Fruit fly (Drosophila melanogaster): ENCODE measurements around the gene Edem1.

Gene Edem1

DNA sequence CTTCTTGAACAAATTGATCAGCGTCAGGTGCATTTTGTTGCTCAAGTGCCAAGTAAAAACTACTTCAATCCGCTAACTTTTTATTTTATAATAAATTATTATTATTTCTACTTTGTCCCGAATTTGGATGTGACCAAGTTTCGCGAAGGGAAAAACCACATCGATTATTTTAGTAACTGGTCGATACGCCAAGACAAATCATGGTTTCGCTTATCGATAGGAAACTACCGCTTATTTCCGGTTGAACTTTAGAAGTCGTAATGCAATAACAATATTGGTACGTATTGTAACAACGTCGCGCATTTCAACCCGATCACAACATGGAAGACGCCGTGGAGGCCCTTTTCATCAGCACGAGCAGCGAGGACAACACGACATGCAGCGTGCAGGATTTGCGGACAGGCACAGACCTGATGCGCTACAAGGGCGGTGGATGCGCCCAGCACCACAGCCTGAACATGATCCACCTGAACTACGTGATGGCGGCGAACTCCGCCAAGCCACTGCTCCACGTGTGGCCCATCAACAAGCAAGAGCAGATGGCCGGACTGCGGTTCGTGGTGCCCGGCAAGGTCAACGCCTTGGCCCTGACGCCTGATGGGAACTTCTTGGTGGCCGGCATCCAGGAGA, 31.4 kb downstream of the Edem1 start, which contains the start of the genes CG14817 and CG14805 (continued):
- TF ChIP-seq cyc (GFP tag; optimal IDR thresholded peaks at IDR 0.05) (peak; percentile 45), CG6792 (GFP tag; optimal IDR thresholded peaks at IDR 0.05) (peak; percentile 40), CG10631 (GFP tag; optimal IDR thresholded peaks at IDR 0.05) (no peak), Eip93F (GFP tag; optimal IDR thresholded peaks at IDR 0.05) (no peak), Sox15 (GFP tag; optimal IDR thresholded peaks at IDR 0.05) (no peak), CG11294 (GFP tag; IDR thresholded peaks at IDR 0.05) (no peak), fkh (GFP tag; optimal IDR thresholded peaks at IDR 0.05) (no peak), CG34406 (GFP tag; optimal IDR thresholded peaks at IDR 0.05) (peak; percentile 71), achi (GFP tag; optimal IDR thresholded peaks at IDR 0.05) (no peak), net (GFP tag; optimal IDR thresholded peaks at IDR 0.05) (no peak), svp (GFP tag) (peak; percentile 71), Eip78C (GFP tag) (peak; percentile 88), esn (GFP tag; optimal IDR thresholded peaks at IDR 0.05) (peak; percentile 68), CG8632 (GFP tag; optimal IDR thresholded peaks at IDR 0.05) (no peak), dsx (GFP tag; optimal IDR thresholded peaks at IDR 0.05; ENCODE audit: poor library complexity, severe bottlenecking) (peak; percentile 68), lz (GFP tag; optimal IDR thresholded peaks at IDR 0.05) (peak; percentile 48), pdm3 (GFP tag; optimal IDR thresholded peaks at IDR 0.05) (no peak), CG1621 (tag; optimal IDR thresholded peaks at IDR 0.05) (peak; percentile 53)

dm6 chrX:1873515-1874126, 35.0 kb downstream of the Edem1 start, which contains the start of the genes Pgam5 and Vps26:
TSS of gene Pgam5 (minus strand) at chrX:1873565.
TSS of gene Vps26 (plus strand) at chrX:1873853.
- TF ChIP-seq CG3919 (GFP tag; optimal IDR thresholded peaks at IDR 0.05) (no peak), CG4318 (GFP tag; optimal IDR thresholded peaks at IDR 0.05) (no peak), Eip93F (GFP tag; optimal IDR thresholded peaks at IDR 0.05) (no peak), Eip78C (GFP tag) (peak; percentile 27), svp (GFP tag) (peak; percentile 76)

DNA sequence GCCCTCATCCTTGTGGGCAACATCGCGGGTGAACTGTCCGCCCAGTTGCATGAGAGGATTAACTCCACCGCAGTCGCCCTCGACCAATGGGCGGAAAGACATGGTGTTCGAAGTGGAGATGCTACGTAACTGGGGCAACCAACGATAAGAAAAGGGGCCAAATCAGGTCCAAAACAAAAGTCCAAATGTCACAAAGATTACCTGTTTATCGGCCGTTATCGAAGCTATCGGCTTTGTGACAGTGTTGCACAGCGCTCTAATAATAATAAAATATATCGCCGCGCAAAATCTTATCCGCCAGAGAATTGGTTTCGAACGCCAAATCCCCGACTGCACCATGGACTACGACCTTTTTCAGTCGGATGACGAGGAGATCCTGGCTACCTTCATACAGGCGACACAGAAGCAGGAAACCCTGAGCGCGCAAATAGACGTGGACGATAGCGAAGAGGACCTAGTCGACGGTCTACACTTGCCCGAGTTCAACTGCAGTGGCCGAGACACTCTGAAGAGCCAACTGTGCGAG, 40.0 kb downstream of the Edem1 start, which contains the start of the genes CG14803 and Pex5:
Gene CG14803, plus strand, starts transcription at position 285 of the 526 bp plus-strand sequence.
Gene Pex5, minus strand, starts transcription at position 476 of the 526 bp plus-strand sequence.
- TF ChIP-seq CG1621 (tag; optimal IDR thresholded peaks at IDR 0.05), result no peak
- no peak for TF ChIP-seq CG4318 (GFP tag; optimal IDR thresholded peaks at IDR 0.05)
- peak; percentile 20 for TF ChIP-seq esn (GFP tag; optimal IDR thresholded peaks at IDR 0.05)
- TF ChIP-seq svp (GFP tag), result peak; percentile 92
- TF ChIP-seq CG10631 (GFP tag; optimal IDR thresholded peaks at IDR 0.05), result no peak
- TF ChIP-seq Eip78C (GFP tag), result peak; percentile 26

dm6 chrX:1865673-1866072, 43.0 kb downstream of the Edem1 start, which contains the start of the genes Gcna and MED18:
TSS of gene Gcna (minus strand) at chrX:1865835.
TSS of gene MED18 (plus strand) at chrX:1865909.
- TF ChIP-seq CG6792 (GFP tag; optimal IDR thresholded peaks at IDR 0.05) (no peak), CG6854 (GFP tag; optimal IDR thresholded peaks at IDR 0.05) (no peak), svp (GFP tag) (no peak), CG8632 (GFP tag; optimal IDR thresholded peaks at IDR 0.05) (no peak), net (GFP tag; optimal IDR thresholded peaks at IDR 0.05) (no peak), dac (GFP tag; optimal IDR thresholded peaks at IDR 0.05) (no peak), CG32006 (GFP tag; optimal IDR thresholded peaks at IDR 0.05) (no peak), dsx (GFP tag; optimal IDR thresholded peaks at IDR 0.05; ENCODE audit: poor library complexity, severe bottlenecking) (no peak), fkh (GFP tag; optimal IDR thresholded peaks at IDR 0.05) (no peak), Gug (GFP tag; IDR thresholded peaks at IDR 0.05) (no peak), Eip93F (GFP tag; optimal IDR thresholded peaks at IDR 0.05) (no peak), vri (GFP tag; optimal IDR thresholded peaks at IDR 0.05) (no peak), Eip75B (GFP tag; optimal IDR thresholded peaks at IDR 0.05) (no peak), cyc (GFP tag; optimal IDR thresholded peaks at IDR 0.05) (no peak)

dm6 chrX:1861620-1862184, 46.9 kb downstream of the Edem1 start, which contains the start of gene deltaCOP:
TSS of gene deltaCOP (minus strand) at chrX:1861790.
- TF ChIP-seq CG11762 (GFP tag; optimal IDR thresholded peaks at IDR 0.05; ENCODE audit: insufficient read depth) (peak; percentile 70), CG3032 (tag; optimal IDR thresholded peaks at IDR 0.05) (peak; percentile 76), fd85E (GFP tag; optimal IDR thresholded peaks at IDR 0.05) (no peak), achi (GFP tag; optimal IDR thresholded peaks at IDR 0.05) (peak; percentile 84), Hr38 (GFP tag; optimal IDR thresholded peaks at IDR 0.05) (peak; percentile 23), CG31627 (GFP tag; optimal IDR thresholded peaks at IDR 0.05) (peak; percentile 92), acj6 (GFP tag; optimal IDR thresholded peaks at IDR 0.05) (no peak), CG11294 (GFP tag; IDR thresholded peaks at IDR 0.05) (peak; percentile 72), dac (GFP tag; optimal IDR thresholded peaks at IDR 0.05) (no peak), CG4318 (GFP tag; optimal IDR thresholded peaks at IDR 0.05) (no peak), Hr39 (GFP tag; optimal IDR thresholded peaks at IDR 0.05) (peak; percentile 90), CG11902 (GFP tag; optimal IDR thresholded peaks at IDR 0.05) (no peak), spab (GFP tag; optimal IDR thresholded peaks at IDR 0.05) (no peak), Ets21C (GFP tag; optimal IDR thresholded peaks at IDR 0.05) (peak; percentile 89), CG10669 (GFP tag; optimal IDR thresholded peaks at IDR 0.05) (no peak), Blimp-1 (GFP tag; optimal IDR thresholded peaks at IDR 0.05) (no peak), CG6854 (GFP tag; optimal IDR thresholded peaks at IDR 0.05) (peak; percentile 16), CG6163 (GFP tag; IDR thresholded peaks at IDR 0.05) (peak; percentile 82)

Data from whole organism, prepupa.